Fruit fly (Drosophila melanogaster): ENCODE measurements around the gene Obp18a.

Obp18a gene

dm6 chrX:19153288-19154130 is 17.8 kb upstream of the Obp18a start (continued):
- TF ChIP-seq Nf-YA (GFP tag; IDR thresholded peaks at IDR 0.05) (peak; percentile 14; the same call in 1 of the 2 replicates), CG11695 (GFP tag; IDR thresholded peaks at IDR 0.05) (no peak; the same call in 2 of the 3 replicates), Usf (GFP tag; optimal IDR thresholded peaks at IDR 0.05) (no peak), CG16863 (GFP tag; optimal IDR thresholded peaks at IDR 0.05) (no peak), CG18619 (GFP tag; optimal IDR thresholded peaks at IDR 0.05) (no peak), CG1602 (GFP tag; optimal IDR thresholded peaks at IDR 0.05) (no peak), shn (GFP tag; optimal IDR thresholded peaks at IDR 0.05) (peak; percentile 13), Nf-YC (tag; optimal IDR thresholded peaks at IDR 0.05) (peak; percentile 48), Deaf1 (tag; optimal IDR thresholded peaks at IDR 0.05) (peak; percentile 98), pzg (GFP tag; optimal IDR thresholded peaks at IDR 0.05) (no peak), CG16813 (GFP tag; IDR thresholded peaks at IDR 0.05; ENCODE audit: partially characterized antibody) (0 out of 3 replicates have a peak, but pooled peaks have one; percentile 13), CG8290 (GFP tag; optimal IDR thresholded peaks at IDR 0.05) (no peak), CG8290 (tag; optimal IDR thresholded peaks at IDR 0.05) (peak in 1 of 2 experiments; percentile 70), CG8089 (GFP tag; optimal IDR thresholded peaks at IDR 0.05) (peak; percentile 8), CG4360 (GFP tag; IDR thresholded peaks at IDR 0.05) (peak; percentile 96), zen2 (GFP tag; IDR thresholded peaks at IDR 0.05; ENCODE audit: partially characterized antibody) (0 out of 3 replicates have a peak, but pooled peaks have one; percentile 46), sob (GFP tag; IDR thresholded peaks at IDR 0.05) (peak; percentile 40; the same call in 1 of the 2 replicates), CG13123 (GFP tag; optimal IDR thresholded peaks at IDR 0.05) (no peak), CG6765 (GFP tag; optimal IDR thresholded peaks at IDR 0.05) (peak; percentile 14), gcm2 (GFP tag; optimal IDR thresholded peaks at IDR 0.05) (no peak), CG10431 (GFP tag; optimal IDR thresholded peaks at IDR 0.05) (no peak), ci (GFP tag; IDR thresholded peaks at IDR 0.05) (peak; percentile 78), sr (GFP tag; IDR thresholded peaks at IDR 0.05) (0 out of 3 replicates have a peak, but pooled peaks have one; percentile 50), Antp (GFP tag; optimal IDR thresholded peaks at IDR 0.05) (peak; percentile 1), tll (GFP tag; optimal IDR thresholded peaks at IDR 0.05) (no peak), jigr1 (GFP tag; IDR thresholded peaks at IDR 0.05) (no peak), vfl (GFP tag; optimal IDR thresholded peaks at IDR 0.05) (no peak), CG12769 (tag; optimal IDR thresholded peaks at IDR 0.05) (peak; percentile 66), knrl (GFP tag; IDR thresholded peaks at IDR 0.05; ENCODE audit: partially characterized antibody) (peak; percentile 31; the same call in 1 of the 3 replicates), pros (GFP tag; optimal IDR thresholded peaks at IDR 0.05) (peak; percentile 93), CkIIα-i1 (GFP tag; IDR thresholded peaks at IDR 0.05) (no peak), sug (tag; optimal IDR thresholded peaks at IDR 0.05) (peak; percentile 87), vvl (GFP tag; IDR thresholded peaks at IDR 0.05) (0 out of 2 replicates have a peak, but pooled peaks have one; percentile 19), so (GFP tag; IDR thresholded peaks at IDR 0.05) (peak; percentile 33; the same call in 1 of the 3 replicates), hkb (optimal IDR thresholded peaks at IDR 0.05) (no peak), hkb (GFP tag; IDR thresholded peaks at IDR 0.05) (peak; percentile 23; the same call in 1 of the 2 replicates), MESR4 (GFP tag; optimal IDR thresholded peaks at IDR 0.05) (no peak), nom (GFP tag; optimal IDR thresholded peaks at IDR 0.05) (peak; percentile 31), bbx (GFP tag; IDR thresholded peaks at IDR 0.05; ENCODE audit: partially characterized antibody) (peak; percentile 69), ftz-f1 (GFP tag; optimal IDR thresholded peaks at IDR 0.05) (peak; percentile 94), Dll (GFP tag; IDR thresholded peaks at IDR 0.05; ENCODE audit: partially characterized antibody) (peak; percentile 51; the same call in 1 of the 4 replicates), yki (optimal IDR thresholded peaks at IDR 0.05) (peak; percentile 75), CG15269 (tag; optimal IDR thresholded peaks at IDR 0.05) (no peak), dati (GFP tag; IDR thresholded peaks at IDR 0.05) (0 out of 2 replicates have a peak, but pooled peaks have one; percentile 4), CG6813 (GFP tag; optimal IDR thresholded peaks at IDR 0.05) (peak; percentile 28), CG9609 (GFP tag; optimal IDR thresholded peaks at IDR 0.05) (peak; percentile 9), NC2α (GFP tag; optimal IDR thresholded peaks at IDR 0.05) (peak; percentile 61), unc-4 (GFP tag; IDR thresholded peaks at IDR 0.05; ENCODE audit: partially characterized antibody) (0 out of 2 replicates have a peak, but pooled peaks have one; percentile 21)
